Worm (Caenorhabditis elegans): ENCODE data around the gene C06E8.5.

Gene C06E8.5

DNA sequence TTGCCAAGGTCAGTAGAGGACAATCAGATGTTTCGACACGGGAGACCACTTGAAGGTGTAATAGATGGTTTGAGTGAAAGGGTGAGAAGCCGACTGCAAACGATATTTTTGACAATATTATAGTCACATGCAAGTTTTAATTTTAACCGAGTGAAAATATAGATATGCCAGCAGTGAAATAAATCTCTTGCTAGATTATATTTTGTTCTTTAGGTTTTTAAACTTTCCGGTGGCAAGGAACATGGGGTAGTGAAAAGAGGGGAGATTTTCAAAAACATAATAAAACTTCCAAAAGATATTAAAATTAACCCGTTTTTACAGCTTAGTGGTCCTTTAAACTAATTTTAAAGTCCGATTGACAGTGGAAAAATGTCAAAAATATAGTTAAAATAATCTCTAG, at the start of gene C06E8.5:
C06E8.5 (minus strand) TSS at position 101 of the 400 bp plus-strand sequence.
- TF ChIP-seq hlh-30 (tag; optimal IDR thresholded peaks at IDR 0.05; ENCODE audit: insufficient read depth) (peak; percentile 7), aha-1 (tag) (peak; percentile 21), R02D3.7 (tag; optimal IDR thresholded peaks at IDR 0.05) (no peak)

DNA sequence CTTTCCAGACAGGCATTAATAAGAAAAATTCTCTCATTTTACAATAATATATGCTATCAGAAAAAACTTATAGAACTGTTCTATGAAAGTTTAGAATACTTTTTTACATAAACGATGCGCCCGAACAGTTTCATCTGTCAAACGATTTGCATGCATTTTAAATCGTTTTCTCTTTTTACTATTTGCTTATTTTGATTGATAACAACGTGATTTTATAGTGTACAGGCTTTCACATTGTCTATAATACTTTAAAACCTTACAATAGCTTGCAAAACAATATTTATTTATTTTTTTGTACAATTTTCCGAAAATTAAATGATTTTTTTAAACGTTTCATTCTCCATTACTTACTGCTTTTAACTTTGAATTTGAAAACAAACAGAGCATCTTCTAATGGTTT, 40.4 kb upstream of the C06E8.5 start, which contains the start of gene R01H2.7:
R01H2.7 (minus strand) TSS at position 101 of the 400 bp plus-strand sequence.
- TF ChIP-seq lin-38 (GFP tag; IDR thresholded peaks at IDR 0.05): no peak

DNA sequence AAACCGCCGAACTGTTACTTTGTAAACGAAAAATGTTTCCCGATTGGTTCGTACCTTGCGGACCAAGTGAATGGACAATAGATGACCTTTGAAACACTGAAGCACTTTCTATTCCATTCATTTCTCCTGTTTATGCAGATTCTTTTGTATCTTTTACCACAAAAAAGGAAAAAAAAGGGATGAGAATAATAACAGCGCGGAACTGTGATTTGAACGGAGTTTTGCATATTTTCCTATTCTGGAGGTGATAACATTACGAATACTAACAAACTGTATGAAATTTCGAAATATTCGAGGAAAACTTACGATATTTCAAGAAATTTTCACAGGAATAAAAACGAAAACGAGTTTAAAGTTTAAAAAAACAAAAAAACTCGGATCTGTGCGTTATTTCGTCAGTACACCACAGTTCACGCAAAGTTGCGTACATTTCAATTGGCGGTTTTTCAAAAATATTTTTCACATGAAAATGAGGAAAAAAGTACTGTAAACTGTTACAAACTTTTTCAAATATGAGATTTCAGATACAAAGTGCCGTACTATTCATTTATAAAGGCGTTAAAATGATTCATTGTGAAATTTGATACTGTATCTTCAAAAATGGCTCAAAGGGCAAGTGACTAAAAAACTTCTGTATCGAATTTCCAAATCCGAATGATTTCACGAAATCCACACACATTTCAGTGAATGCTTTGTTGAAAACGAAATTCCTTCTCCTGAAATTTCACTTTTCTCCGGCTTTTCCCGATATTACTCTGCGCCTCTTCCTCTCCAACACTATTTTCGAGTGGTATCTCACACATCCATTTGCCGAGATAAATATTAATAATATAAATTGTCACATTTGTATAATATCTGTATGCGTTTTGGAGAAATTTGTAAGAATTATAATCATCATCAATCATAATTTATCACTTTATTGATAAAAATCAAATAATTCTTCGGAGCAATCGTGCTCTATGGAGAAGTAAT, 29.3 kb upstream of the C06E8.5 start:
- no peak for TF ChIP-seq T20F7.1 (GFP tag; optimal IDR thresholded peaks at IDR 0.05)
- TF ChIP-seq spr-3 (GFP tag; optimal IDR thresholded peaks at IDR 0.05): no peak
- TF ChIP-seq aha-1 (tag): peak; percentile 97
- TF ChIP-seq zfp-2 (tag; optimal IDR thresholded peaks at IDR 0.05): no peak
- peak in 1 of 2 experiments; percentile 57 for TF ChIP-seq unc-62 (GFP tag; optimal IDR thresholded peaks at IDR 0.05 in 1 of 2)
- no peak for TF ChIP-seq unc-62 (tag; optimal IDR thresholded peaks at IDR 0.05)
- TF ChIP-seq spr-1 (tag; optimal IDR thresholded peaks at IDR 0.05): no peak
- TF ChIP-seq daf-8 (GFP tag; IDR thresholded peaks at IDR 0.05): no peak
- no peak for TF ChIP-seq saeg-2 (GFP tag; IDR thresholded peaks at IDR 0.05)

DNA sequence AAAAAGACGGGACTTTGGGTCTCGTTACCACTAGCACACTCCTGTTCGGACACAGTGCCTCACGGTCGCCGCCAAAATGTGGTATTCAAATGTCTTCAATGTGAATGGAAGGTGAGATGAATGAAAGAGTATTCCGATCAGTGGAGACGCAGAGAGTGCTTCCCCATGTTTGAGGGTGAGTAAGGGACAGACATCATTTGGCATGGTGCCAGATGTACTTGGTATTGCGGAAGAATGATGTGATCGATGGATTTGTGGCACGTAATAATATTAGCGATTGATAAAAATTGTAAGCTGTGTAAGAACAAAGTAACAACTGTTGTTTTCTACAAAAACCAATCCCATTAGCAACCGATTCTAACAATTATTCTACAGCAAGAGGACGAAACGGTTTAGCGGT, 26.8 kb upstream of the C06E8.5 start:
- TF ChIP-seq ceh-20 (GFP tag; IDR thresholded peaks at IDR 0.05): no peak
- peak in 1 of 2 experiments; percentile 95 for TF ChIP-seq unc-62 (GFP tag; optimal IDR thresholded peaks at IDR 0.05 in 1 of 2)
- no peak for TF ChIP-seq unc-62 (tag; optimal IDR thresholded peaks at IDR 0.05)
- TF ChIP-seq zfp-2 (tag; optimal IDR thresholded peaks at IDR 0.05): no peak
- no peak for TF ChIP-seq hlh-30 (tag; optimal IDR thresholded peaks at IDR 0.05; ENCODE audit: insufficient read depth)

DNA sequence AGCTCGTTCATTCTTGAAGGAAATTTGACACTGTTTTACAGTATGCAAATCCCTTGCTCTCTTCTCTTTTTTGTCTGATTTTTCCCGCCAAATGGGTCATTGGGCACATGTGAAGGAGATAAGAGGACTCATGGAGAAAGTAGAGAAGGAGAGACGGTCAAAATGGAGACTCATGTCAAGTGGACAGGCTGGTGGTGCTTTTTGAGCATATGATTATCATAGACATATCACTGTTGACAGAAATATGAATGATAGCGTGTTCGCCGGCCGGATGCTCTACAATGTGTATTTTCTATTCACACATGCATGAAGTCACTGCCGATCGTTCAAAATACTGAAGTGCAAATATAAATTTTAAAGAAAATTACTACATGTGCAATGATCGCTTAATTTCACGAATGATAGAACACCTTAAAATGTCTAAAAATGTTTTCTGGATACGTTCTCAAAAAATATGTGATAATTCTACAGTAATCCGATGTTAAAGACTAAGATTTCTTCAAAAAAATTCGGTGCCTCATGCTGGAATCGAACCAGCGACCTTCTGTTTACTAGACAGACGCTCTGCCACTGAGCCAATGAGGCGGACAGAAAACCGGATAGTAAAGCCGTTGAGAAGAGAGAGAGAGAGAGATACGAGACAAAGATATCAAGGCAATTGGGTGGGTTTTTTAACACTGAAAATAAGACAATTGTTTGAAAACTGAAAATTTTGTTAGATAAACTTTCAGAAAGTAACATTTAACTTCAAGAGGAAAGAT, 25.0 kb upstream of the C06E8.5 start:
- no peak for TF ChIP-seq T20F7.1 (GFP tag; optimal IDR thresholded peaks at IDR 0.05)
- no peak for TF ChIP-seq zfp-3 (GFP tag; conservative IDR thresholded peaks at IDR 0.05)
- TF ChIP-seq dve-1 (tag; optimal IDR thresholded peaks at IDR 0.05; ENCODE audit: insufficient read depth): peak; percentile 2
- TF ChIP-seq dmd-8 (GFP tag; IDR thresholded peaks at IDR 0.05): no peak
- TF ChIP-seq egl-27 (tag; optimal IDR thresholded peaks at IDR 0.05): no peak
- TF ChIP-seq lin-38 (GFP tag; IDR thresholded peaks at IDR 0.05): peak; percentile 62
- no peak for TF ChIP-seq lin-29 (GFP tag; IDR thresholded peaks at IDR 0.05)
- TF ChIP-seq lin-1 (GFP tag; IDR thresholded peaks at IDR 0.05): peak; percentile 54; the same call in 1 of the 2 replicates
- no peak for TF ChIP-seq skn-1 (tag; optimal IDR thresholded peaks at IDR 0.05)
- TF ChIP-seq ama-1 (optimal IDR thresholded peaks at IDR 0.05): no peak
- no peak for TF ChIP-seq zag-1 (tag; optimal IDR thresholded peaks at IDR 0.05)
- peak; percentile 39 for TF ChIP-seq dpl-1 (GFP tag; optimal IDR thresholded peaks at IDR 0.05)
- no peak for TF ChIP-seq nhr-48 (tag; optimal IDR thresholded peaks at IDR 0.05)
- peak; percentile 22 for TF ChIP-seq hlh-11 (tag; optimal IDR thresholded peaks at IDR 0.05)
- TF ChIP-seq F26F4.8 (GFP tag; conservative IDR thresholded peaks at IDR 0.05): no peak
- TF ChIP-seq nhr-237 (tag; optimal IDR thresholded peaks at IDR 0.05): no peak
- TF ChIP-seq vab-7 (GFP tag; IDR thresholded peaks at IDR 0.05): 0 out of 2 replicates have a peak, but pooled peaks have one; percentile 28
- no peak for TF ChIP-seq lin-13 (GFP tag; optimal IDR thresholded peaks at IDR 0.05)
- peak; percentile 23 for TF ChIP-seq spr-1 (tag; optimal IDR thresholded peaks at IDR 0.05)
- TF ChIP-seq ctbp-1 (GFP tag; IDR thresholded peaks at IDR 0.05): peak; percentile 60; the same call in 1 of the 2 replicates
- TF ChIP-seq nhr-111 (GFP tag; optimal IDR thresholded peaks at IDR 0.05): peak; percentile 34
- peak; percentile 51; the same call in 1 of the 2 replicates for TF ChIP-seq hmg-1.1 (GFP tag; IDR thresholded peaks at IDR 0.05)
- 0 out of 2 replicates have a peak, but pooled peaks have one; percentile 52 for TF ChIP-seq pha-4 (GFP tag; IDR thresholded peaks at IDR 0.05)
- no peak for TF ChIP-seq pha-4 (tag; optimal IDR thresholded peaks at IDR 0.05)
- no peak for TF ChIP-seq cey-2 (tag; optimal IDR thresholded peaks at IDR 0.05; ENCODE audit: borderline replicate concordance, insufficient read depth)
- no peak for TF ChIP-seq hif-1 (tag; optimal IDR thresholded peaks at IDR 0.05)
- TF ChIP-seq daf-16 (GFP tag; optimal IDR thresholded peaks at IDR 0.05): peak in 1 of 2 experiments; percentile 67
- peak; percentile 50 for TF ChIP-seq daf-16 (tag; optimal IDR thresholded peaks at IDR 0.05)
- no peak for TF ChIP-seq nhr-6 (tag; optimal IDR thresholded peaks at IDR 0.05)
